Worm (Caenorhabditis elegans) whole organism, L3 larva: ENCODE measurements around the gene fbxa-19.

Experiments
- R02D3.7 ChIP-seq: fragments of 150-350 bp; optimal IDR thresholded peaks from 2 replicates; lab custom pipeline; 2014; ENCODE audit warnings: missing biosample characterization, missing genetic modification characterization
- ceh-82 ChIP-seq: fragments of 150-350 bp; optimal IDR thresholded peaks from 2 replicates; lab custom pipeline; 2014; ENCODE audit warnings: missing biosample characterization, missing genetic modification characterization
- elt-3 ChIP-seq, 3 experiments: fragments of 150-350 bp in 1 of 3; sonication (generic microtip) in 2 of 3; optimal IDR thresholded peaks; 2 replicates in 2 of 3; 4 replicates in 1 of 3; lab custom pipeline; 2014 to 2017; ENCODE audit warnings: missing biosample characterization in 3 of 3, missing genetic modification characterization in 3 of 3
- fkh-10 ChIP-seq: sonication (generic microtip); optimal IDR thresholded peaks from 2 replicates; lab custom pipeline; 2017; ENCODE audit warnings: missing biosample characterization, missing genetic modification reagents, missing genetic modification characterization
- hmg-11 ChIP-seq: sonication (generic microtip); optimal IDR thresholded peaks from 2 replicates; lab custom pipeline; 2016; ENCODE audit warnings: missing genetic modification characterization, missing compliant biosample characterization
- jun-1 ChIP-seq: fragments of 150-350 bp; optimal IDR thresholded peaks from 2 replicates; lab custom pipeline; 2014; ENCODE audit warnings: missing biosample characterization, missing genetic modification reagents, missing genetic modification characterization
- nfya-1 ChIP-seq: sonication (generic microtip); optimal IDR thresholded peaks from 2 replicates; lab custom pipeline; 2017; ENCODE audit warnings: missing genetic modification characterization, mild to moderate bottlenecking, missing compliant biosample characterization, antibody characterized with exemption, moderate library complexity; ENCODE audit not compliant: insufficient read depth
- nhr-43 ChIP-seq: sonication (generic microtip); optimal IDR thresholded peaks from 2 replicates; lab custom pipeline; 2016; ENCODE audit warnings: mild to moderate bottlenecking, missing genetic modification characterization, missing compliant biosample characterization; ENCODE audit not compliant: poor library complexity, severe bottlenecking
- pha-4 ChIP-seq: fragments of 150-350 bp; optimal IDR thresholded peaks from 2 replicates; lab custom pipeline; 2014; ENCODE audit warnings: missing biosample characterization, missing genetic modification reagents, missing genetic modification characterization
- pqm-1 ChIP-seq: fragments of 150-350 bp; optimal IDR thresholded peaks from 2 replicates; lab custom pipeline; 2017; ENCODE audit warnings: missing biosample characterization, missing genetic modification characterization, inconsistent platforms
- zag-1 ChIP-seq: fragments of 150-350 bp; optimal IDR thresholded peaks from 2 replicates; lab custom pipeline; 2014; ENCODE audit warnings: missing biosample characterization, missing genetic modification characterization
- ztf-11 ChIP-seq: fragments of 150-350 bp; optimal IDR thresholded peaks from 2 replicates; lab custom pipeline; 2014; ENCODE audit warnings: missing biosample characterization, missing genetic modification characterization

DNA sequence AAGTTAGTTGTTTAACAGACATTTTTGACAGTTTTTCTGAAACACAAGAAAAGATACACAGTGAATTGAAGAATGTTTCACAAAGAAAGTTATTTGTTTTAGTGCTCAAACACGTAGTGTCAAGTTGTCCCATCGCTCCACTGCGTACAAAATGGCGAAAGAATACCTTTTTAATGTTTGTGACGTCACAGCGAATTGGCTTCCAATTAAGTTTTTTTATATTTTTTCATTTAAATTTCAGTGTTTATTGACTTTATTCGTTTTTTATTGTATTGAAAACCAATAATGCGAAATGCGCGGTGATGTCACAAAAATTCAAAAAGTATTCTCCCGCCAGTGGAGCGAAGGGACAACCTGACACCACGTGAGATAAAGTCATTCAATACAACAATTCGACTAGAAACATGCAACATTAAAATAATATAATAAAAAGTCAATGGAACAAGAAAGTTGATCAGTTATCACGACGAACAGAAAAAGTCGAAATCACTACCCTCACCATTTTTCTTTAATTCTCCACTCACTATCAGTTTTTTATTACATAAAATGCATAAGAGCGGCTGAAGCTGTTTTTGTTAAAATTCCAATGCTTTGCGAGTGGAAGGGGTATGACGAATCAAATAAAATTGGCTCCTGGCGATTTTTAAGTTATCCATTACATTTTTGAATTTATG lies 41.4 kb upstream of the fbxa-19 start, which contains the start of gene fbxa-29:
- no peak for TF ChIP-seq nhr-43
- no peak for TF ChIP-seq jun-1 (tag; lab: Kevin White, UChicago)
- TF ChIP-seq ceh-82 (tag; lab: Kevin White, UChicago): no peak
- TF ChIP-seq ztf-11 (tag; lab: Kevin White, UChicago): no peak
- no peak for TF ChIP-seq fkh-10
- no peak for TF ChIP-seq nfya-1 (tag; lab: Kevin White, UChicago)
- TF ChIP-seq pha-4 (tag; lab: Kevin White, UChicago): no peak
- peak; percentile 58 for TF ChIP-seq pqm-1
- TF ChIP-seq elt-3 (tag; optimal IDR thresholded peaks at IDR 0.05; lab: Kevin White, UChicago): no peak
- TF ChIP-seq zag-1 (tag; lab: Kevin White, UChicago): no peak
- no peak for TF ChIP-seq hmg-11 (tag; lab: Kevin White, UChicago)
- TF ChIP-seq R02D3.7 (tag; lab: Kevin White, UChicago): no peak
